Worm (Caenorhabditis elegans) whole organism, L2 larva: Measurements from ENCODE around the gene ZK632.4.

Source experiments
- C34F6.9 ChIP-seq: fragments of 150-350 bp; optimal IDR thresholded peaks from 2 replicates; lab custom pipeline; 2014; ENCODE audit warnings: missing biosample characterization, missing genetic modification characterization
- F13H6.1 ChIP-seq: sonication (generic microtip); optimal IDR thresholded peaks from 2 replicates; lab custom pipeline; 2016; ENCODE audit warnings: missing genetic modification characterization, missing compliant biosample characterization
- R02D3.7 ChIP-seq: fragments of 150-350 bp; optimal IDR thresholded peaks from 2 replicates; lab custom pipeline; 2014; ENCODE audit warnings: missing biosample characterization, missing genetic modification characterization
- Y55F3AM.14 ChIP-seq: fragments of 200-800 bp; sonication (Bioruptor generic); optimal IDR thresholded peaks from 2 replicates; lab custom pipeline; 2018; ENCODE audit warnings: mild to moderate bottlenecking, missing genetic modification characterization, missing compliant biosample characterization
- aly-2 ChIP-seq: fragments of 150-350 bp; optimal IDR thresholded peaks from 2 replicates; lab custom pipeline; 2014; ENCODE audit warnings: missing biosample characterization, missing genetic modification characterization
- ama-1 ChIP-seq: fragments of 150-350 bp; optimal IDR thresholded peaks from 2 replicates; lab custom pipeline; 2018; ENCODE audit warnings: inconsistent platforms
- blmp-1 ChIP-seq: sonication (generic microtip); optimal IDR thresholded peaks from 2 replicates; lab custom pipeline; 2017; ENCODE audit warnings: missing genetic modification characterization, mild to moderate bottlenecking, missing compliant biosample characterization, antibody characterized with exemption, moderate library complexity; ENCODE audit not compliant: insufficient read depth
- ceh-16 ChIP-seq: fragments of 150-350 bp; optimal IDR thresholded peaks from 2 replicates; lab custom pipeline; 2014; ENCODE audit warnings: missing biosample characterization, missing genetic modification characterization
- crh-2 ChIP-seq: sonication (generic microtip); optimal IDR thresholded peaks from 2 replicates; lab custom pipeline; 2017; ENCODE audit warnings: missing biosample characterization, missing genetic modification characterization
- dmd-4 ChIP-seq: sonication (generic microtip); optimal IDR thresholded peaks from 2 replicates; lab custom pipeline; 2017; ENCODE audit warnings: missing biosample characterization, missing genetic modification characterization
- egl-27 ChIP-seq: sonication (generic microtip); optimal IDR thresholded peaks from 3 replicates; lab custom pipeline; 2017; ENCODE audit warnings: missing biosample characterization, missing genetic modification reagents, missing genetic modification characterization
- fos-1 ChIP-seq: fragments of 150-350 bp; optimal IDR thresholded peaks from 2 replicates; lab custom pipeline; 2014; ENCODE audit warnings: missing biosample characterization, missing genetic modification characterization
- gmeb-1 ChIP-seq: fragments of 150-350 bp; optimal IDR thresholded peaks from 2 replicates; lab custom pipeline; 2014; ENCODE audit warnings: missing biosample characterization, missing genetic modification characterization
- lin-11 ChIP-seq: fragments of 150-350 bp; sonication (generic microtip); optimal IDR thresholded peaks from 2 replicates; lab custom pipeline; 2014; ENCODE audit warnings: missing biosample characterization, missing genetic modification characterization, inconsistent platforms, mixed read lengths
- lin-13 ChIP-seq: fragments of 150-350 bp; optimal IDR thresholded peaks from 2 replicates; lab custom pipeline; 2014; ENCODE audit warnings: missing biosample characterization, missing genetic modification reagents, missing genetic modification characterization
- lin-39 ChIP-seq: fragments of 150-350 bp; optimal IDR thresholded peaks from 2 replicates; lab custom pipeline; 2014; ENCODE audit warnings: missing biosample characterization, missing genetic modification reagents, missing genetic modification characterization
- lsy-2 ChIP-seq, 2 experiments: fragments of 150-350 bp in 1 of 2; sonication (generic microtip) in 1 of 2; optimal IDR thresholded peaks; 2 replicates each; lab custom pipeline; 2014 to 2017; ENCODE audit warnings: missing biosample characterization in 2 of 2, missing genetic modification characterization in 2 of 2
- mdl-1 ChIP-seq, 2 experiments: fragments of 150-350 bp in 1 of 2; sonication (generic microtip) in 1 of 2; optimal IDR thresholded peaks; 2 replicates each; lab custom pipeline; 2017; ENCODE audit warnings: missing biosample characterization in 2 of 2, missing genetic modification characterization in 2 of 2
- nhr-10 ChIP-seq: sonication (generic microtip); optimal IDR thresholded peaks from 2 replicates; lab custom pipeline; 2017; ENCODE audit warnings: missing biosample characterization, missing genetic modification characterization
- nhr-11 ChIP-seq: fragments of 150-350 bp; optimal IDR thresholded peaks from 2 replicates; lab custom pipeline; 2014; ENCODE audit warnings: missing biosample characterization, missing genetic modification characterization
- nhr-129 ChIP-seq: fragments of 150-350 bp; optimal IDR thresholded peaks from 2 replicates; lab custom pipeline; 2014; ENCODE audit warnings: missing biosample characterization, missing genetic modification characterization
- nhr-21 ChIP-seq: fragments of 150-350 bp; optimal IDR thresholded peaks from 2 replicates; lab custom pipeline; 2014; ENCODE audit warnings: missing biosample characterization, missing genetic modification characterization
- nhr-23 ChIP-seq: fragments of 150-350 bp; optimal IDR thresholded peaks from 2 replicates; lab custom pipeline; 2014; ENCODE audit warnings: missing biosample characterization, missing genetic modification reagents, missing genetic modification characterization
- nhr-25 ChIP-seq: fragments of 150-350 bp; sonication (generic microtip); optimal IDR thresholded peaks from 3 replicates; lab custom pipeline; 2014; ENCODE audit warnings: missing biosample characterization, missing genetic modification characterization
- nhr-6 ChIP-seq: fragments of 150-350 bp; optimal IDR thresholded peaks from 2 replicates; lab custom pipeline; 2014; ENCODE audit warnings: missing biosample characterization, missing genetic modification characterization
- peb-1 ChIP-seq: fragments of 150-350 bp; optimal IDR thresholded peaks from 2 replicates; lab custom pipeline; 2014; ENCODE audit warnings: missing biosample characterization, missing genetic modification characterization
- sem-4 ChIP-seq: fragments of 150-350 bp; optimal IDR thresholded peaks from 2 replicates; lab custom pipeline; 2014; ENCODE audit warnings: missing biosample characterization, missing genetic modification reagents, missing genetic modification characterization
- sma-3 ChIP-seq: sonication (generic microtip); optimal IDR thresholded peaks from 2 replicates; lab custom pipeline; 2016; ENCODE audit warnings: missing genetic modification reagents, missing genetic modification characterization, missing compliant biosample characterization
- sma-9 ChIP-seq, 2 experiments: fragments of 150-350 bp in 1 of 2; sonication (generic microtip) in 1 of 2; optimal IDR thresholded peaks; 2 replicates each; lab custom pipeline; 2014 to 2016; ENCODE audit warnings: missing genetic modification characterization in 2 of 2, mild to moderate bottlenecking in 1 of 2, missing biosample characterization in 1 of 2, missing compliant biosample characterization in 1 of 2, missing genetic modification reagents in 1 of 2, moderate library complexity in 1 of 2
- snpc-4 ChIP-seq: fragments of 150-350 bp; optimal IDR thresholded peaks from 2 replicates; lab custom pipeline; 2014; ENCODE audit warnings: missing biosample characterization, missing genetic modification characterization
- unc-55 ChIP-seq: fragments of 150-350 bp; sonication (generic microtip); optimal IDR thresholded peaks from 3 replicates; lab custom pipeline; 2014; ENCODE audit warnings: missing biosample characterization, missing genetic modification reagents, missing genetic modification characterization
- unc-62 ChIP-seq: fragments of 150-350 bp; optimal IDR thresholded peaks from 2 replicates; lab custom pipeline; 2014; ENCODE audit warnings: missing biosample characterization, missing genetic modification reagents, missing genetic modification characterization
- ztf-11 ChIP-seq: sonication (generic microtip); optimal IDR thresholded peaks from 2 replicates; lab custom pipeline; 2017; ENCODE audit warnings: missing biosample characterization, missing genetic modification characterization
- ztf-4 ChIP-seq: fragments of 150-350 bp; optimal IDR thresholded peaks from 2 replicates; lab custom pipeline; 2014; ENCODE audit warnings: missing biosample characterization, missing genetic modification characterization

The ZK632.4 gene

ce11 chrIII:9806968-9807559, at the start of gene ZK632.4:
Gene ZK632.4 (minus strand): TSS chrIII:9807454.
- no peak for TF ChIP-seq lin-13 (GFP tag; lab: Kevin White, UChicago)
- no peak for TF ChIP-seq unc-55 (GFP tag; lab: Kevin White, UChicago)
- no peak for TF ChIP-seq lin-11 (tag; lab: Kevin White, UChicago)
- TF ChIP-seq dmd-4 (tag; lab: Kevin White, UChicago): no peak
- no peak for TF ChIP-seq F13H6.1 (tag; lab: Kevin White, UChicago)
- no peak for TF ChIP-seq nhr-23 (tag; lab: Kevin White, UChicago)
- TF ChIP-seq crh-2: no peak
- no peak for TF ChIP-seq gmeb-1
- peak; percentile 56 for TF ChIP-seq sma-9 (GFP tag; optimal IDR thresholded peaks at IDR 0.05; lab: Kevin White, UChicago)
- TF ChIP-seq sma-9 (tag; optimal IDR thresholded peaks at IDR 0.05; lab: Kevin White, UChicago): no peak
- TF ChIP-seq nhr-129 (tag; lab: Kevin White, UChicago): peak; percentile 10
- TF ChIP-seq Y55F3AM.14 (GFP tag; lab: Kevin White, UChicago): no peak
- TF ChIP-seq peb-1 (tag; lab: Kevin White, UChicago): no peak
- TF ChIP-seq nhr-25 (tag; lab: Kevin White, UChicago): peak; percentile 28
- no peak for TF ChIP-seq mdl-1 (tag; optimal IDR thresholded peaks at IDR 0.05; lab: Kevin White, UChicago)
- TF ChIP-seq sem-4 (tag; lab: Kevin White, UChicago): no peak
- TF ChIP-seq ama-1: no peak
- no peak for TF ChIP-seq nhr-10
- no peak for TF ChIP-seq snpc-4
- TF ChIP-seq nhr-6 (tag; lab: Kevin White, UChicago): no peak
- TF ChIP-seq lin-39 (tag; lab: Kevin White, UChicago): no peak
- TF ChIP-seq egl-27 (tag; lab: Kevin White, UChicago): no peak
- no peak for TF ChIP-seq nhr-11 (tag; lab: Kevin White, UChicago)
- TF ChIP-seq R02D3.7: no peak
- TF ChIP-seq unc-62 (GFP tag; lab: Kevin White, UChicago): no peak

ce11 chrIII:9854960-9855359, 47.7 kb upstream of the ZK632.4 start:
- TF ChIP-seq fos-1 (no peak), lsy-2 (tag; optimal IDR thresholded peaks at IDR 0.05; lab: Kevin White, UChicago) (no peak), egl-27 (tag; lab: Kevin White, UChicago) (no peak), nhr-6 (tag; lab: Kevin White, UChicago) (no peak), nhr-25 (tag; lab: Kevin White, UChicago) (no peak), dmd-4 (tag; lab: Kevin White, UChicago) (no peak), ztf-4 (tag; lab: Kevin White, UChicago) (no peak), sma-3 (GFP tag; lab: Kevin White, UChicago) (no peak), ztf-11 (tag; lab: Kevin White, UChicago) (no peak), unc-62 (GFP tag; lab: Kevin White, UChicago) (no peak), C34F6.9 (no peak), ceh-16 (no peak), aly-2 (tag; lab: Kevin White, UChicago) (no peak)

- TF ChIP-seq sma-3 (GFP tag; lab: Kevin White, UChicago): no peak
- TF ChIP-seq blmp-1: no peak
- peak; percentile 7 for TF ChIP-seq nhr-21 (tag; lab: Kevin White, UChicago)
- no peak for TF ChIP-seq ceh-16
- TF ChIP-seq nhr-23 (tag; lab: Kevin White, UChicago): no peak
- TF ChIP-seq nhr-10: no peak
- no peak for TF ChIP-seq aly-2 (tag; lab: Kevin White, UChicago)
These were observed 46.7 kb upstream of the ZK632.4 start for ce11 chrIII:9853667-9854620.

ce11 chrIII:9851547-9851946, 44.3 kb upstream of the ZK632.4 start, which contains the start of gene K11H3.3:
Gene K11H3.3 (plus strand): TSS chrIII:9851854.
- TF ChIP-seq C34F6.9 (peak; percentile 5), nhr-129 (tag; lab: Kevin White, UChicago) (peak; percentile 10), dmd-4 (tag; lab: Kevin White, UChicago) (no peak)
